Worm (Caenorhabditis elegans): ENCODE results near the gene pph-6.
A peak's percentile ranks its signal among the peaks of the same experiment; 100 is the strongest.

- no peak for TF ChIP-seq lir-1 (GFP tag; conservative IDR thresholded peaks at IDR 0.05)
- TF ChIP-seq unc-62 (GFP tag; optimal IDR thresholded peaks at IDR 0.05): no peak
- TF ChIP-seq chd-7 (tag; optimal IDR thresholded peaks at IDR 0.05): peak; percentile 18
- TF ChIP-seq somi-1 (GFP tag; optimal IDR thresholded peaks at IDR 0.05): no peak
- no peak for TF ChIP-seq nhr-90 (tag; optimal IDR thresholded peaks at IDR 0.05)
- no peak for TF ChIP-seq snpc-4 (GFP tag; optimal IDR thresholded peaks at IDR 0.05)
- TF ChIP-seq snpc-4 (tag; optimal IDR thresholded peaks at IDR 0.05): no peak
- no peak for TF ChIP-seq mel-28 (tag; optimal IDR thresholded peaks at IDR 0.05; ENCODE audit: borderline replicate concordance)
- no peak for TF ChIP-seq nfyb-1 (GFP tag; IDR thresholded peaks at IDR 0.05)
- TF ChIP-seq pha-4 (tag; optimal IDR thresholded peaks at IDR 0.05): no peak
- TF ChIP-seq efl-1 (GFP tag; optimal IDR thresholded peaks at IDR 0.05): no peak
These were observed 38.3 kb downstream of the pph-6 start for ce11 chrIII:3499850-3500249.

All from whole organism, young adult.